Worm (Caenorhabditis elegans): Measurements from ENCODE around the gene srbc-29.

Gene srbc-29

DNA sequence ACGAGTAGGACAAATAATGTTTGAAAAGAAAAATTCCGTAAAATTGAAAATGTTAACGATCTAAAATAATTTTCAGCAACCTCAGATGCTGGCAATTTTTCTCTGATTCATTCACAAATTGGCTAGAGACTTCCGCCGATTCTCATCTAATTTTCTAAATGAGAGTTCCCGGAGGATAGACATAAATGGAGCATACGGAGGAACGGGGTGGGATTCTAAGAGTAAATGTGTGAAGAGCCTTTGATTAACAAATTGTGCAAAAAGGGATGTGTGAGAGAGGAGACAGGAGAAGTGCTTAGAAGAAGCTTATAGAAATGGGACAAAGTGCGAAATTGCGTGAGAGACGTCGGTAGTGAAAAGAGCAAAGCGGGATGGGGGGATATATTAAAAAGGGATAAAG, 19.0 kb downstream of the srbc-29 start:
- no peak for TF ChIP-seq Y53F4B.3 (GFP tag; IDR thresholded peaks at IDR 0.05)

DNA sequence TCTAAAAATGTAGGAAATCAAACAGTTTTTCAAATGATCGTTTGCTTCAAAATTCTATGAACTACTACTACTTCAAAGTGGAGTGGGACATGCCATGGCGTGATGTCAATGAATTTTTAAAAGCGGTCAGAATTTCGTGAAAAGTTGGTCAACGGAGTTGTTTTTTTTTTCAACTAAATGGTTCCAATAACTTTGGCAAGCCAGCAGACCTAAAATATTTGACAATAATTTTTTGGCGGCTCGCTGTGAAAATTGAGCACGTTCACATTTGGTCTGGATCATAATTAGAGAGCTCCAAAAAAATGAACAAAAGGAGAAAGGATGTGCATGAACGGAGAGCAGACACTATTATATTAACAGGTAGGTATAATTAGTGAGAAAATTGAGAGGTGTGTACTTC, 20.3 kb downstream of the srbc-29 start:
- TF ChIP-seq hmg-20 (GFP tag; IDR thresholded peaks at IDR 0.05) (no peak), hlh-12 (tag; optimal IDR thresholded peaks at IDR 0.05) (no peak), madf-10 (tag; optimal IDR thresholded peaks at IDR 0.05) (no peak), madf-8 (GFP tag; conservative IDR thresholded peaks at IDR 0.05) (no peak), B0261.1 (tag; optimal IDR thresholded peaks at IDR 0.05) (no peak), F37B4.10 (GFP tag; IDR thresholded peaks at IDR 0.05) (no peak), let-607 (tag; optimal IDR thresholded peaks at IDR 0.05) (no peak), F52B5.7 (tag; optimal IDR thresholded peaks at IDR 0.05) (no peak), pbrm-1 (GFP tag; IDR thresholded peaks at IDR 0.05) (no peak), lin-26 (GFP tag; IDR thresholded peaks at IDR 0.05) (no peak), Y95B8A.8 (GFP tag; IDR thresholded peaks at IDR 0.05) (no peak), snpc-1.3 (tag; optimal IDR thresholded peaks at IDR 0.05; ENCODE audit: insufficient read depth) (no peak), ztf-18 (tag; optimal IDR thresholded peaks at IDR 0.05) (no peak), F57C9.4 (tag; optimal IDR thresholded peaks at IDR 0.05) (no peak)

DNA sequence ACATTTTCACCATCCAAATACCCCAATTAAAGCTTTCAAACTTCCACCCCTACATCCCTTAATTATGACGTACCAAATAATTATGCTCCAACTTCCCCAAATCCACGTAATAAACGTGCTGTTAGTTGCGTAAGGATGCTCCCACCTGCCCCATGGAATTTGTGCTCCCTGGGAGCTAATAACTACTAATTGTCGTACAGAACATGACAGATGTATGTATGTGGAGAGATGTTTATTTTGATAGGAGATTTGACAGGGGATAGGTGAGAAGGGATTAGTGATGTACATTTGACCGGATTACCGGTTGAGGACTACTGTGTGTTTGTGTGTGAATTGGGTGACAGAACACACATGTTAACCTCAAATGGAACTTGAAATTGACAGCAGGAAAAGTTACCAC, 20.9 kb downstream of the srbc-29 start:
- TF ChIP-seq mxl-1 (tag; optimal IDR thresholded peaks at IDR 0.05): no peak
- TF ChIP-seq B0261.1 (tag; optimal IDR thresholded peaks at IDR 0.05): no peak
- no peak for TF ChIP-seq zfh-2 (GFP tag; conservative IDR thresholded peaks at IDR 0.05)
- TF ChIP-seq madf-10 (tag; optimal IDR thresholded peaks at IDR 0.05): no peak
- no peak for TF ChIP-seq aptf-3 (GFP tag; IDR thresholded peaks at IDR 0.05)

DNA sequence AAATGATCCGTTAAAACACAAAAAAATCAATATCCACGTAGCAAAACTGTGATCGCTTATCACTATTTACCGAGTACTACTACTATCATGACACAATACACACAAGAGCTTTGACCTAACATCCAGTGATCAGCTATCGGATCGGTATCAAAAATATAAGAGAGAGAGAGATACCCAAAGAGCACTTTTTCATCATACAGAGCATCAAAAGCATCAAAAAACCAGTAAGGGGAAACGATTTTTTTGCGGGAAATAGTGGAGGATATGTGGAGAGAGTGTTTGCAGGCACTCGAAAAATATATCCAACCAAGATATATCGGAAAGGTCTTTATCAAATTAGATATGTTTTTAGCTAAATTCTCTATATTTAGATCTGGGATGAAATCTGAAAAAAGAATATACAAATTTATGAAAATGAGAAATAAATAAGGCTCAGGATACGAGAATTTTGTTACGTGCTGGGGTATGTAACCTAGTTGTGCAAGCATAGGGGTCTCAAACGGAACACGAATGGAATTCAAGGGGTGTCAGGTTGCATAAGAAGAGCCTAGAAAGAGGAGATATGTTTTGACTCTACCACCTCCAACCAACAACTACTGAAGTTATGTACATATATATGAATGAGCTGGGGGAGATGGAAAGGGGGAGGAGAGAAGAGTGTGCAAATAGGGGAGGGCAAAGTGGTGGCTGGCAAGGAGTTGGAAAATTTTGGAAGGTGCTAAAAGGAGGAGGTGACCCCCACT, 25.4 kb downstream of the srbc-29 start:
- TF ChIP-seq ekl-4 (GFP tag; IDR thresholded peaks at IDR 0.05) (no peak), lin-26 (GFP tag; IDR thresholded peaks at IDR 0.05) (0 out of 2 replicates have a peak, but pooled peaks have one; percentile 45)

DNA sequence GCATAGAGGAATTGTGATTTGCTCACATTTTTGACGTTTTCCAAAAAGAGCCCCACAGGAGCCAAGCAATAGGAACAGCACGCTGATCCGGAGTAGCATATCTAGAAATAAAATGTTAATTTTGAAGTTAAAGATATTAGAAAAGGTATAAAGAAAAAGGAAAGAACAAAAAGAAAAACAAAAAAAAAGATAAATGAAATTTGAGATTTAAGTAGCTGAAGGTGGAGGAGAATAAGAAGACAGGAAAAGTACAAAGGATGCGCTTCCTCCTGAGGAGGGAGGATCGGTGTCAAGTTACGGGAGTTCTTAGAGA, 25.9 kb downstream of the srbc-29 start, which contains the start of gene cfz-2:
Gene cfz-2, minus strand, starts transcription at position 101 of the 313 bp plus-strand sequence.
- TF ChIP-seq sptf-2 (GFP tag; optimal IDR thresholded peaks at IDR 0.05) (no peak), repo-1 (tag; optimal IDR thresholded peaks at IDR 0.05) (no peak), aptf-2 (GFP tag; conservative IDR thresholded peaks at IDR 0.05) (no peak), tlf-1 (GFP tag; optimal IDR thresholded peaks at IDR 0.05) (no peak), ekl-4 (GFP tag; IDR thresholded peaks at IDR 0.05) (no peak), dpl-1 (GFP tag; optimal IDR thresholded peaks at IDR 0.05) (no peak), ets-4 (GFP tag; optimal IDR thresholded peaks at IDR 0.05) (no peak), nhr-80 (tag; optimal IDR thresholded peaks at IDR 0.05) (no peak), F33H1.4 (GFP tag; IDR thresholded peaks at IDR 0.05) (no peak), zim-3 (tag; optimal IDR thresholded peaks at IDR 0.05) (no peak), ceh-91 (GFP tag; IDR thresholded peaks at IDR 0.05) (no peak), ztf-18 (tag; optimal IDR thresholded peaks at IDR 0.05) (no peak), lin-26 (GFP tag; IDR thresholded peaks at IDR 0.05) (no peak), mcd-1 (GFP tag; IDR thresholded peaks at IDR 0.05) (no peak), T07F8.4 (tag; optimal IDR thresholded peaks at IDR 0.05) (no peak)

Measured in whole organism, young adult.